Fruit fly (Drosophila melanogaster) whole organism, prepupa: ENCODE measurements around the gene CG31274.
A peak's percentile ranks its signal among the peaks of the same experiment; 100 is the strongest.

Experiments used
- Blimp-1 ChIP-seq: fragments of 200-800 bp; sonication (Bioruptor generic); optimal IDR thresholded peaks from 3 replicates; lab custom pipeline; 2017; ENCODE audit warnings: missing biosample characterization, missing genetic modification characterization, mild to moderate bottlenecking, moderate library complexity, missing genetic modification reagents
- CG10631 ChIP-seq: fragments of 200-800 bp; sonication (Bioruptor generic); optimal IDR thresholded peaks from 2 replicates; lab custom pipeline; 2016; ENCODE audit warnings: missing biosample characterization, missing genetic modification characterization
- CG11294 ChIP-seq: fragments of 200-800 bp; sonication (Bioruptor generic); IDR thresholded peaks from 2 replicates; pipeline ENCODE4 v1.3.6; 2022; ENCODE audit warnings: missing biosample characterization, missing genetic modification characterization
- CG11762 ChIP-seq: fragments of 200-800 bp; sonication (Bioruptor generic); optimal IDR thresholded peaks from 3 replicates; lab custom pipeline; 2016; ENCODE audit warnings: missing biosample characterization, missing genetic modification characterization; ENCODE audit not compliant: insufficient read depth
- CG11902 ChIP-seq: fragments of 200-800 bp; sonication (Bioruptor generic); optimal IDR thresholded peaks from 3 replicates; lab custom pipeline; 2016; ENCODE audit warnings: missing biosample characterization, missing genetic modification characterization
- CG15336 ChIP-seq: fragments of 200-800 bp; sonication (Bioruptor generic); IDR thresholded peaks from 2 replicates; pipeline ENCODE4 v1.3.6; 2022; ENCODE audit warnings: missing biosample characterization, missing genetic modification characterization
- CG1621 ChIP-seq: fragments of 200-800 bp; sonication (Bioruptor generic); optimal IDR thresholded peaks from 3 replicates; lab custom pipeline; 2018; ENCODE audit warnings: missing biosample characterization, mild to moderate bottlenecking, missing genetic modification characterization
- CG16779 ChIP-seq: fragments of 200-800 bp; sonication (Bioruptor generic); optimal IDR thresholded peaks from 3 replicates; lab custom pipeline; 2017; ENCODE audit warnings: missing biosample characterization, mild to moderate bottlenecking, missing genetic modification characterization
- CG31627 ChIP-seq: fragments of 200-800 bp; sonication (Bioruptor generic); optimal IDR thresholded peaks from 3 replicates; lab custom pipeline; 2016; ENCODE audit warnings: missing biosample characterization, missing genetic modification characterization
- CG34406 ChIP-seq: fragments of 200-800 bp; sonication (Bioruptor generic); optimal IDR thresholded peaks from 3 replicates; lab custom pipeline; 2016; ENCODE audit warnings: missing biosample characterization, missing genetic modification characterization
- CG3919 ChIP-seq: fragments of 200-800 bp; sonication (Bioruptor generic); optimal IDR thresholded peaks from 3 replicates; lab custom pipeline; 2016; ENCODE audit warnings: missing biosample characterization, missing genetic modification characterization
- CG4318 ChIP-seq: fragments of 200-800 bp; sonication (Bioruptor generic); optimal IDR thresholded peaks from 3 replicates; lab custom pipeline; 2017; ENCODE audit warnings: missing biosample characterization, mild to moderate bottlenecking, missing genetic modification characterization
- CG6163 ChIP-seq: fragments of 200-800 bp; sonication (Bioruptor generic); IDR thresholded peaks from 3 replicates; pipeline ENCODE4 v1.3.6; 2022; ENCODE audit warnings: missing biosample characterization, missing genetic modification characterization
- CG6276 ChIP-seq: fragments of 200-800 bp; sonication (Bioruptor generic); optimal IDR thresholded peaks from 2 replicates; lab custom pipeline; 2017; ENCODE audit warnings: missing biosample characterization, mild to moderate bottlenecking, missing genetic modification characterization
- CG6792 ChIP-seq: fragments of 200-800 bp; sonication (Bioruptor generic); optimal IDR thresholded peaks from 3 replicates; lab custom pipeline; 2016; ENCODE audit warnings: missing biosample characterization, missing genetic modification characterization
- CG6854 ChIP-seq: fragments of 200-800 bp; sonication (Bioruptor generic); optimal IDR thresholded peaks from 2 replicates; lab custom pipeline; 2017; ENCODE audit warnings: missing biosample characterization, mild to moderate bottlenecking, missing genetic modification characterization
- CG8119 ChIP-seq: fragments of 200-800 bp; sonication (Bioruptor generic); IDR thresholded peaks from 3 replicates; pipeline ENCODE4 v1.3.6; 2022; ENCODE audit warnings: missing biosample characterization, missing genetic modification characterization
- CG8319 ChIP-seq: fragments of 200-800 bp; sonication (Bioruptor generic); optimal IDR thresholded peaks from 3 replicates; lab custom pipeline; 2016; ENCODE audit warnings: missing biosample characterization, missing genetic modification characterization
- CG8632 ChIP-seq: fragments of 200-800 bp; sonication (Bioruptor generic); optimal IDR thresholded peaks from 3 replicates; lab custom pipeline; 2016; ENCODE audit warnings: missing biosample characterization, missing genetic modification characterization
- Eip75B ChIP-seq: fragments of 200-800 bp; sonication (Bioruptor generic); optimal IDR thresholded peaks from 3 replicates; lab custom pipeline; 2016; ENCODE audit warnings: missing biosample characterization, missing genetic modification characterization
- Eip78C ChIP-seq: fragments of 200-800 bp; sonication (Bioruptor generic); peaks from one replicate; lab custom pipeline; 2016; ENCODE audit warnings: missing biosample characterization, missing genetic modification characterization
- Eip93F ChIP-seq: fragments of 200-800 bp; sonication (Bioruptor generic); optimal IDR thresholded peaks from 2 replicates; lab custom pipeline; 2016; ENCODE audit warnings: missing biosample characterization, mild to moderate bottlenecking, missing genetic modification characterization
- Ets21C ChIP-seq: fragments of 200-800 bp; sonication (Bioruptor generic); optimal IDR thresholded peaks from 3 replicates; lab custom pipeline; 2016; ENCODE audit warnings: missing biosample characterization, missing genetic modification characterization
- Ets96B ChIP-seq: fragments of 200-800 bp; optimal IDR thresholded peaks from 2 replicates; lab custom pipeline; 2019; ENCODE audit warnings: missing biosample characterization, mild to moderate bottlenecking, missing genetic modification characterization, moderate library complexity
- Hr38 ChIP-seq: sonication (Bioruptor generic); optimal IDR thresholded peaks from 2 replicates; lab custom pipeline; 2016; ENCODE audit warnings: missing biosample characterization, missing genetic modification characterization
- Hr39 ChIP-seq: fragments of 200-800 bp; sonication (Bioruptor generic); optimal IDR thresholded peaks from 2 replicates; lab custom pipeline; 2016; ENCODE audit warnings: missing biosample characterization, missing genetic modification characterization
- Hr4 ChIP-seq: fragments of 200-800 bp; sonication (Bioruptor generic); optimal IDR thresholded peaks from 3 replicates; lab custom pipeline; 2016; ENCODE audit warnings: missing biosample characterization, missing genetic modification characterization
- Met ChIP-seq: fragments of 200-800 bp; sonication (Bioruptor generic); optimal IDR thresholded peaks from 3 replicates; lab custom pipeline; 2016; ENCODE audit warnings: missing biosample characterization, missing genetic modification characterization
- OdsH ChIP-seq: fragments of 200-800 bp; sonication (Bioruptor generic); optimal IDR thresholded peaks from 3 replicates; lab custom pipeline; 2016; ENCODE audit warnings: missing biosample characterization, missing genetic modification characterization
- Smox ChIP-seq: fragments of 200-800 bp; sonication (Bioruptor generic); optimal IDR thresholded peaks from 3 replicates; lab custom pipeline; 2016; ENCODE audit warnings: missing biosample characterization, missing genetic modification characterization
- Sox102F ChIP-seq: fragments of 200-800 bp; sonication (Bioruptor generic); optimal IDR thresholded peaks from 2 replicates; lab custom pipeline; 2016; ENCODE audit warnings: missing biosample characterization, mild to moderate bottlenecking, missing genetic modification characterization
- Sox14 ChIP-seq: fragments of 200-800 bp; sonication (Bioruptor generic); optimal IDR thresholded peaks from 3 replicates; lab custom pipeline; 2016; ENCODE audit warnings: missing biosample characterization, missing genetic modification characterization
- Sox15 ChIP-seq: fragments of 200-800 bp; sonication (Bioruptor generic); optimal IDR thresholded peaks from 3 replicates; lab custom pipeline; 2016; ENCODE audit warnings: missing biosample characterization, missing genetic modification characterization
- achi ChIP-seq: fragments of 200-800 bp; sonication (Bioruptor generic); optimal IDR thresholded peaks from 3 replicates; lab custom pipeline; 2016; ENCODE audit warnings: missing biosample characterization, missing genetic modification characterization
- acj6 ChIP-seq: fragments of 200-800 bp; sonication (Bioruptor generic); optimal IDR thresholded peaks from 3 replicates; lab custom pipeline; 2016; ENCODE audit warnings: missing biosample characterization, missing genetic modification characterization
- cyc ChIP-seq: fragments of 200-800 bp; sonication (Bioruptor generic); optimal IDR thresholded peaks from 3 replicates; lab custom pipeline; 2016; ENCODE audit warnings: missing biosample characterization, missing genetic modification characterization
- dsx ChIP-seq: fragments of 200-800 bp; optimal IDR thresholded peaks from 3 replicates; lab custom pipeline; 2019; ENCODE audit warnings: missing biosample characterization, mild to moderate bottlenecking, missing genetic modification characterization, moderate library complexity; ENCODE audit not compliant: poor library complexity, severe bottlenecking
- eg ChIP-seq: fragments of 200-800 bp; sonication (Bioruptor generic); IDR thresholded peaks from 3 replicates; pipeline ENCODE4 v1.3.6; 2022; ENCODE audit warnings: missing biosample characterization, missing genetic modification characterization
- esn ChIP-seq: fragments of 200-800 bp; sonication (Bioruptor generic); optimal IDR thresholded peaks from 2 replicates; lab custom pipeline; 2016; ENCODE audit warnings: missing biosample characterization, mild to moderate bottlenecking, missing genetic modification characterization, moderate library complexity
- fd59A ChIP-seq: fragments of 200-800 bp; sonication (Bioruptor generic); optimal IDR thresholded peaks from 2 replicates; lab custom pipeline; 2017; ENCODE audit warnings: missing biosample characterization, mild to moderate bottlenecking, missing genetic modification characterization, missing genetic modification reagents
- fd85E ChIP-seq: fragments of 200-800 bp; sonication (Bioruptor generic); optimal IDR thresholded peaks from 3 replicates; lab custom pipeline; 2016; ENCODE audit warnings: missing biosample characterization, missing genetic modification characterization
- fkh ChIP-seq: fragments of 200-800 bp; sonication (Bioruptor generic); optimal IDR thresholded peaks from 3 replicates; lab custom pipeline; 2017; ENCODE audit warnings: missing biosample characterization, mild to moderate bottlenecking, missing genetic modification characterization, moderate library complexity
- lz ChIP-seq: fragments of 200-800 bp; sonication (Bioruptor generic); optimal IDR thresholded peaks from 3 replicates; lab custom pipeline; 2016; ENCODE audit warnings: missing biosample characterization, missing genetic modification characterization
- net ChIP-seq: fragments of 200-800 bp; sonication (Bioruptor generic); optimal IDR thresholded peaks from 3 replicates; lab custom pipeline; 2016; ENCODE audit warnings: missing biosample characterization, missing genetic modification characterization
- pdm3 ChIP-seq: fragments of 200-800 bp; sonication (Bioruptor generic); optimal IDR thresholded peaks from 3 replicates; lab custom pipeline; 2016; ENCODE audit warnings: missing biosample characterization, missing genetic modification characterization
- salr ChIP-seq, 2 experiments: fragments of 200-800 bp; sonication (Bioruptor generic); optimal IDR thresholded peaks; 3 replicates each; lab custom pipeline; 2016 to 2018; ENCODE audit warnings: missing biosample characterization in 2 of 2, missing genetic modification characterization in 2 of 2, mild to moderate bottlenecking in 1 of 2
- ss ChIP-seq, 2 experiments: fragments of 200-800 bp; sonication (Bioruptor generic); optimal IDR thresholded peaks; 2 replicates in 1 of 2; 3 replicates in 1 of 2; lab custom pipeline; 2017 to 2018; ENCODE audit warnings: mild to moderate bottlenecking in 2 of 2, missing biosample characterization in 2 of 2, missing genetic modification characterization in 2 of 2, moderate library complexity in 1 of 2
- svp ChIP-seq: fragments of 200-800 bp; sonication (Bioruptor generic); peaks from one replicate; lab custom pipeline; 2016; ENCODE audit warnings: missing biosample characterization, missing genetic modification characterization
- topi ChIP-seq: fragments of 200-800 bp; sonication (Bioruptor generic); optimal IDR thresholded peaks from 3 replicates; lab custom pipeline; 2016; ENCODE audit warnings: missing biosample characterization, missing genetic modification characterization
- vri ChIP-seq: fragments of 200-800 bp; sonication (Bioruptor generic); optimal IDR thresholded peaks from 3 replicates; lab custom pipeline; 2016; ENCODE audit warnings: missing biosample characterization, mild to moderate bottlenecking, missing genetic modification characterization

Gene CG31274

DNA sequence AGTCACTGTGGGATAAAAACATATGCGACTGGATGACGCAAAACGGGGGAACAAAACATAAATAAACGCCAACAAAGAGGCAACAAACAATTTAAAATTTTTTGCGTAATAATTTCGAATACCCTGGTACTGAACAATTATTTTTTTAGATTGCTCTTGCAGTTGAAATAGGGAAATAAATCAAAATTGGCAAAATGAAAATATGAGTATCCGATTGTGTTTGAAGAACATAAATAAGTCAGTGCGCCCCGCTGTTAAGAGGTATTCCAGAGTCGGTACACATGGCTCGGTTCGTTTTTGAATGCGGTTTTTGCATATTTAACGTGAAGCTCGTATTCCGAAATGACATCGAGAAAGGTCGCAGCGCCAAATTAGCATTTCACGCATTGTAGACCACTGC, 7.3 kb upstream of the CG31274 start:
- TF ChIP-seq CG6276 (GFP tag; lab: Kevin White, UChicago) (no peak), Ets21C (GFP tag; lab: Kevin White, UChicago) (peak; percentile 56), Blimp-1 (peak; percentile 20), Eip78C (GFP tag; lab: Kevin White, UChicago) (peak; percentile 70), CG3919 (GFP tag; lab: Kevin White, UChicago) (peak; percentile 12), OdsH (peak; percentile 32), CG11294 (GFP tag; lab: Robert Waterston, UW) (no peak), CG8632 (peak; percentile 17), salr (GFP tag; optimal IDR thresholded peaks at IDR 0.05; lab: Kevin White, UChicago) (no peak), Smox (GFP tag; lab: Kevin White, UChicago) (peak; percentile 70), CG6163 (GFP tag; lab: Robert Waterston, UW) (no peak), CG10631 (GFP tag; lab: Kevin White, UChicago) (peak; percentile 5), CG15336 (0 out of 2 replicates have a peak, but pooled peaks have one; percentile 16), lz (peak; percentile 77), Hr39 (GFP tag; lab: Kevin White, UChicago) (peak; percentile 82), Sox14 (peak; percentile 52), CG1621 (no peak), Eip75B (peak; percentile 10), CG34406 (GFP tag; lab: Kevin White, UChicago) (peak; percentile 19), Eip93F (GFP tag; lab: Kevin White, UChicago) (no peak), CG31627 (peak; percentile 81), esn (peak; percentile 75), CG8319 (GFP tag; lab: Kevin White, UChicago) (peak; percentile 5), CG11902 (GFP tag; lab: Kevin White, UChicago) (peak; percentile 30), fd59A (GFP tag; lab: Kevin White, UChicago) (no peak), pdm3 (GFP tag; lab: Kevin White, UChicago) (peak; percentile 8), net (no peak), achi (GFP tag; lab: Kevin White, UChicago) (peak; percentile 13), svp (GFP tag; lab: Kevin White, UChicago) (peak; percentile 86), acj6 (peak; percentile 50), Sox15 (peak; percentile 32), Met (GFP tag; lab: Kevin White, UChicago) (peak; percentile 43), Hr4 (GFP tag; lab: Kevin White, UChicago) (peak; percentile 1), CG6792 (peak; percentile 41), Sox102F (peak; percentile 67), topi (peak; percentile 73), cyc (GFP tag; lab: Kevin White, UChicago) (peak; percentile 77)

DNA sequence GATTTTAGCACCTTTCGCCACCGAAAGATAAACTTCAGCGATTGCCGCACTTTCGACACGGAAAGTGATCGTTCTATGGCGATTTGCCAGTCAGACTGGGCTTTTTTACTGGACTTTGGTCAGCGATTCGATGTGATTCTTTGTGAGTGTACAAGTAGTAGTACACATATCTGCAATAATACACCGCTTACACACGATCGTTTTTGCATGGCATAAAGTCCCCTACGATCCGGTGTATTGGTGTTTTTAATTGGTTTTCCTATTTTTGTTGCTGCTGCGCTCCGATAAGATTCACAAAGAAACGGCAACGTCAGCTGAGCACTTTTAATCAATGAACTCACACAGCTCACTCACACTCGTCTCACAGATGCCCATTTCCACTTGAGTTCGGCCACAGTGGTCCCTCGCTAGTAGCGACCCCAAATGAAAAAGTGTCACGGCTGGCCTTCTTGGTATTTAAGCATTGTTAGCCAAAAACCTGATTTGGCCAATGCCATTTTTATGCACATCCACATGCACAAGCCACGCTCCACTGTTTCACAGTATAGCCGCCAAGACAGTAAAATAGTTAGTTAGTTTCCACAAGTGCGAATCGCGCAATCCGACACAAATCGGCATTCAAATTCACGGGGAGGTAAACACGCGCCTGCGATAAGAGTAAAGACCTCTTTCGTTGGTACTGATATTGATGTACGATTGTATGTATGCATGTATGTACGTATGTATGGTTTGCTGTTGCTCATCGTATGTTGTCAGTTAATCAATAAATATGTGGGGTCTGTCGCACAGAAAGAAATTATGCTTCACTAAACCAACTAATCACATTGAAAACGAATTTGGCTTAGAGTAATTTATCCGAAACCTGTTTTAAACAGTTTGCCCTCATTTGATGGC, 6.4 kb upstream of the CG31274 start:
- TF ChIP-seq CG8119 (GFP tag; lab: Robert Waterston, UW) (peak; percentile 95), CG3919 (GFP tag; lab: Kevin White, UChicago) (peak; percentile 89), net (peak; percentile 90), ss (GFP tag; optimal IDR thresholded peaks at IDR 0.05; lab: Kevin White, UChicago) (peak; percentile 72 to 85), Eip75B (peak; percentile 89), Blimp-1 (peak; percentile 74), vri (peak; percentile 87), Hr38 (GFP tag; lab: Kevin White, UChicago) (peak; percentile 82), lz (peak; percentile 93), CG6854 (GFP tag; lab: Kevin White, UChicago) (peak; percentile 51), dsx (peak; percentile 82), Sox14 (peak; percentile 93), pdm3 (GFP tag; lab: Kevin White, UChicago) (peak; percentile 91), CG6276 (GFP tag; lab: Kevin White, UChicago) (peak; percentile 75), CG4318 (GFP tag; lab: Kevin White, UChicago) (peak; percentile 86), fd85E (GFP tag; lab: Kevin White, UChicago) (peak; percentile 20), eg (GFP tag; lab: Robert Waterston, UW) (peak; percentile 98), CG16779 (tag; lab: Kevin White, UChicago) (peak; percentile 83), Ets96B (tag; lab: Kevin White, UChicago) (peak; percentile 82), CG11762 (GFP tag; lab: Kevin White, UChicago) (peak; percentile 42), svp (GFP tag; lab: Kevin White, UChicago) (peak; percentile 97), salr (GFP tag; optimal IDR thresholded peaks at IDR 0.05; lab: Kevin White, UChicago) (peak; percentile 73 to 80), fkh (peak; percentile 91)
